Fruit fly (Drosophila melanogaster) whole organism, wandering third instar larva: Measurements from ENCODE around the gene CG5674.

ENCODE experiments used
- CG32264 ChIP-seq: fragments of 200-800 bp; sonication (Bioruptor generic); optimal IDR thresholded peaks from 2 replicates; lab custom pipeline; 2016; ENCODE audit warnings: missing biosample characterization, missing genetic modification characterization
- CrebA ChIP-seq: fragments of 200-800 bp; sonication (Bioruptor generic); optimal IDR thresholded peaks from 2 replicates; lab custom pipeline; 2016; ENCODE audit warnings: missing biosample characterization, mild to moderate bottlenecking, missing genetic modification characterization, borderline replicate concordance
- HLH106 ChIP-seq: fragments of 200-800 bp; optimal IDR thresholded peaks from 3 replicates; lab custom pipeline; 2019; ENCODE audit warnings: missing biosample characterization, mild to moderate bottlenecking, missing genetic modification characterization, moderate library complexity
- Hnf4 ChIP-seq: fragments of 200-800 bp; sonication (Bioruptor generic); optimal IDR thresholded peaks from 2 replicates; lab custom pipeline; 2016; ENCODE audit warnings: missing biosample characterization, mild to moderate bottlenecking, missing genetic modification characterization
- Myc ChIP-seq: fragments of >200 bp; optimal IDR thresholded peaks from 2 replicates; lab custom pipeline; 2017
- N ChIP-seq: fragments of >200 bp; optimal IDR thresholded peaks from 2 replicates; lab custom pipeline; 2018; ENCODE audit warnings: missing biosample characterization, missing external identifiers, missing genetic modification characterization
- br ChIP-seq: fragments of 200-800 bp; sonication (Bioruptor generic); optimal IDR thresholded peaks from 2 replicates; lab custom pipeline; 2016; ENCODE audit warnings: missing biosample characterization, missing genetic modification characterization
- brk ChIP-seq: fragments of 200-800 bp; sonication (Bioruptor generic); optimal IDR thresholded peaks from 2 replicates; lab custom pipeline; 2016; ENCODE audit warnings: missing biosample characterization, mild to moderate bottlenecking, missing genetic modification characterization
- dl ChIP-seq, 2 experiments: fragments of 175-275, 200-275 bp in 1 of 2; fragments of 200-275 bp in 1 of 2; sonication (Bioruptor generic); optimal IDR thresholded peaks; lab custom pipeline; 2018; ENCODE audit warnings: mild to moderate bottlenecking in 2 of 2, missing biosample characterization in 2 of 2, missing genetic modification characterization in 2 of 2, moderate library complexity in 2 of 2; ENCODE audit not compliant: partially characterized antibody in 2 of 2, insufficient read depth in 1 of 2
- fru ChIP-seq: fragments of 200-800 bp; sonication (Bioruptor generic); optimal IDR thresholded peaks from 3 replicates; lab custom pipeline; 2016; ENCODE audit warnings: missing biosample characterization, mild to moderate bottlenecking, missing genetic modification characterization
- lola ChIP-seq: fragments of >200 bp; optimal IDR thresholded peaks from 2 replicates; lab custom pipeline; 2017; ENCODE audit warnings: missing biosample characterization, missing genetic modification characterization

DNA sequence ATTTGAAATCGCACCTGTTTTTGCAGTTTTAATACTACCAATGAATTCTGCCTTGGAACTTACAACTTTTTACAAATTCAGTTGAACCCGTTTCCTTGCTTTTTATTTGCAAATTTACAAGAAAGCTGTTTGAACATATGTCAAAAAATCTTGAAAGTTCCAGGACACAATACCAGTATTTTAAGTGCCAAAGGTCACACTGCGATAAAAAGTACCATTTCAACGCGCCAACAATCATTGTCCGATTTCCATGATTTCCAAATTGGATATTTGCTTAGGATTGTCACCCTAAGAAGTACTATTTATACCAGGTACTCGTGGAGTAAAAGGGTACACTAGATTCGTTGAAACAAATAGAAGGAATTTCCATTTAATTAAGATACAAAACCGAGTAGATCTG lies 48.2 kb downstream of the CG5674 start, which contains the start of gene elfless:
- TF ChIP-seq CrebA (GFP tag; lab: Kevin White, UChicago) (no peak), br (GFP tag; lab: Kevin White, UChicago) (no peak), CG32264 (GFP tag; lab: Kevin White, UChicago) (no peak), HLH106 (tag; lab: Kevin White, UChicago) (no peak), brk (no peak), N (GFP tag; lab: Kevin White, UChicago) (no peak), Myc (lab: Kevin White, UChicago) (no peak), Hnf4 (GFP tag; lab: Kevin White, UChicago) (no peak), fru (no peak), lola (GFP tag; lab: Kevin White, UChicago) (no peak), dl (GFP tag; optimal IDR thresholded peaks at IDR 0.05; lab: Kevin White, UChicago; ENCODE audit: insufficient read depth in 1 of 2, partially characterized antibody in 2 of 2) (no peak)
